Fruit fly (Drosophila melanogaster) whole organism, embryonic: ENCODE results near the gene CG10862.
A peak's percentile ranks its signal among the peaks of the same experiment; 100 is the strongest.

Experiments used
- Asciz ChIP-seq: fragments of 200-800 bp; sonication (Bioruptor generic); optimal IDR thresholded peaks from 2 replicates; lab custom pipeline; 2017; ENCODE audit warnings: missing biosample characterization, mild to moderate bottlenecking, missing genetic modification characterization, missing genetic modification reagents
- Atf6 ChIP-seq: fragments of 200-800 bp; sonication (Bioruptor generic); IDR thresholded peaks from 2 replicates; pipeline ENCODE4 v1.3.6; 2022; ENCODE audit warnings: missing biosample characterization, missing genetic modification characterization
- BEAF-32 ChIP-seq: fragments of 200-800 bp; sonication (Bioruptor generic); optimal IDR thresholded peaks from 3 replicates; lab custom pipeline; 2017; ENCODE audit warnings: missing biosample characterization, missing genetic modification characterization, mild to moderate bottlenecking, moderate library complexity, missing genetic modification reagents
- BtbVII ChIP-seq: fragments of 200-800 bp; sonication (Bioruptor generic); optimal IDR thresholded peaks from 3 replicates; lab custom pipeline; 2017; ENCODE audit warnings: missing biosample characterization, mild to moderate bottlenecking, missing genetic modification characterization
- CG10979 ChIP-seq: fragments of 200-800 bp; sonication (Bioruptor generic); optimal IDR thresholded peaks from 2 replicates; lab custom pipeline; 2018; ENCODE audit warnings: missing biosample characterization, mild to moderate bottlenecking, missing genetic modification characterization, moderate library complexity
- CG11085 ChIP-seq: fragments of 200-800 bp; sonication (Bioruptor generic); IDR thresholded peaks from 2 replicates; pipeline ENCODE4 v1.3.6; 2022; ENCODE audit warnings: missing biosample characterization, missing genetic modification characterization
- CG11398 ChIP-seq: fragments of 200-800 bp; sonication (Bioruptor generic); optimal IDR thresholded peaks from 2 replicates; lab custom pipeline; 2016; ENCODE audit warnings: missing biosample characterization, missing genetic modification characterization
- CG12659 ChIP-seq: fragments of 200-800 bp; sonication (Bioruptor generic); optimal IDR thresholded peaks from 3 replicates; lab custom pipeline; 2017; ENCODE audit warnings: mild to moderate bottlenecking, missing biosample characterization, missing genetic modification reagents, missing genetic modification characterization
- CG12744 ChIP-seq: fragments of 200-800 bp; sonication (Bioruptor generic); optimal IDR thresholded peaks from 2 replicates; lab custom pipeline; 2016; ENCODE audit warnings: missing biosample characterization, missing genetic modification characterization
- CG14050 ChIP-seq: fragments of 200-800 bp; sonication (Bioruptor generic); IDR thresholded peaks from 3 replicates; pipeline ENCODE4 v1.3.6; 2022; ENCODE audit warnings: missing biosample characterization, missing genetic modification characterization
- CG15514 ChIP-seq: fragments of 200-800 bp; sonication (Bioruptor generic); optimal IDR thresholded peaks from 3 replicates; lab custom pipeline; 2017; ENCODE audit warnings: missing biosample characterization, missing genetic modification characterization, mild to moderate bottlenecking, moderate library complexity, missing genetic modification reagents
- CG17802 ChIP-seq: fragments of 200-800 bp; sonication (Bioruptor generic); optimal IDR thresholded peaks from 2 replicates; lab custom pipeline; 2018; ENCODE audit warnings: missing biosample characterization, mild to moderate bottlenecking, missing genetic modification characterization, moderate library complexity
- CG18619 ChIP-seq: fragments of 200-800 bp; sonication (Bioruptor generic); optimal IDR thresholded peaks from 3 replicates; lab custom pipeline; 2017; ENCODE audit warnings: missing biosample characterization, mild to moderate bottlenecking, missing genetic modification characterization
- CG2120 ChIP-seq: fragments of 200-800 bp; sonication (Bioruptor generic); optimal IDR thresholded peaks from 3 replicates; lab custom pipeline; 2016; ENCODE audit warnings: missing biosample characterization, missing genetic modification characterization
- CG30431 ChIP-seq: fragments of 200-800 bp; sonication (Bioruptor generic); optimal IDR thresholded peaks from 2 replicates; lab custom pipeline; 2017; ENCODE audit warnings: missing biosample characterization, missing genetic modification characterization
- CG4328 ChIP-seq: fragments of 200-800 bp; sonication (Bioruptor generic); optimal IDR thresholded peaks from 3 replicates; lab custom pipeline; 2017; ENCODE audit warnings: missing biosample characterization, missing genetic modification reagents, missing genetic modification characterization
- CG6272 ChIP-seq: fragments of 200-800 bp; sonication (Bioruptor generic); IDR thresholded peaks from 2 replicates; pipeline ENCODE4 v1.3.6; 2022; ENCODE audit warnings: missing biosample characterization, missing genetic modification characterization
- CG7786 ChIP-seq: fragments of 200-800 bp; sonication (Bioruptor generic); optimal IDR thresholded peaks from 2 replicates; lab custom pipeline; 2016; ENCODE audit warnings: missing biosample characterization, missing genetic modification characterization
- CG8944 ChIP-seq: fragments of 200-800 bp; sonication (Bioruptor generic); optimal IDR thresholded peaks from 3 replicates; lab custom pipeline; 2016; ENCODE audit warnings: missing biosample characterization, missing genetic modification characterization
- CG9437 ChIP-seq: fragments of 200-800 bp; sonication (Bioruptor generic); optimal IDR thresholded peaks from 2 replicates; lab custom pipeline; 2018; ENCODE audit warnings: missing biosample characterization, mild to moderate bottlenecking, missing genetic modification characterization
- CrebB ChIP-seq: fragments of 200-800 bp; sonication (Bioruptor generic); optimal IDR thresholded peaks from 3 replicates; lab custom pipeline; 2018; ENCODE audit warnings: missing biosample characterization, mild to moderate bottlenecking, missing genetic modification characterization
- D19B ChIP-seq: fragments of 200-800 bp; sonication (Bioruptor generic); optimal IDR thresholded peaks from 2 replicates; lab custom pipeline; 2017; ENCODE audit warnings: missing biosample characterization, mild to moderate bottlenecking, missing genetic modification characterization
- Dad ChIP-seq: fragments of 200-800 bp; sonication (Bioruptor generic); optimal IDR thresholded peaks from 3 replicates; lab custom pipeline; 2016; ENCODE audit warnings: missing biosample characterization, missing genetic modification characterization
- E2f1 ChIP-seq: fragments of 200-800 bp; sonication (Bioruptor generic); IDR thresholded peaks from 2 replicates; pipeline ENCODE4 v1.3.6; 2022; ENCODE audit warnings: missing biosample characterization, missing genetic modification characterization
- Eip74EF ChIP-seq, 2 experiments: fragments of 200-800 bp in 1 of 2; fragments of >200 bp in 1 of 2; sonication (Bioruptor generic) in 1 of 2; optimal IDR thresholded peaks; 2 replicates each; lab custom pipeline; 2017 to 2019; ENCODE audit warnings: missing biosample characterization in 2 of 2, missing genetic modification characterization in 2 of 2, mild to moderate bottlenecking in 1 of 2, moderate library complexity in 1 of 2
- Lim3 ChIP-seq: fragments of 200-800 bp; sonication (Bioruptor generic); IDR thresholded peaks from 2 replicates; pipeline ENCODE4 v1.3.6; 2022; ENCODE audit warnings: missing biosample characterization, missing genetic modification characterization
- Meics ChIP-seq: fragments of 200-800 bp; sonication (Bioruptor generic); optimal IDR thresholded peaks from 2 replicates; lab custom pipeline; 2017; ENCODE audit warnings: missing biosample characterization, mild to moderate bottlenecking, missing genetic modification characterization
- Optix ChIP-seq: fragments of 200-800 bp; sonication (Bioruptor generic); IDR thresholded peaks from 3 replicates; pipeline ENCODE4 v1.3.6; 2022; ENCODE audit warnings: missing biosample characterization, missing genetic modification characterization
- Ravus ChIP-seq: fragments of 200-800 bp; sonication (Bioruptor generic); IDR thresholded peaks from 2 replicates; pipeline ENCODE4 v1.3.6; 2022; ENCODE audit warnings: missing biosample characterization, missing genetic modification characterization
- Sox102F ChIP-seq: fragments of 200-800 bp; sonication (Bioruptor generic); optimal IDR thresholded peaks from 2 replicates; lab custom pipeline; 2018; ENCODE audit warnings: missing biosample characterization, mild to moderate bottlenecking, missing genetic modification characterization, moderate library complexity
- Taf1 ChIP-seq: fragments of 200-800 bp; sonication (Bioruptor generic); IDR thresholded peaks from 2 replicates; pipeline ENCODE4 v1.3.6; 2022; ENCODE audit warnings: missing biosample characterization, missing genetic modification characterization
- chm ChIP-seq: fragments of 200-800 bp; sonication (Bioruptor generic); IDR thresholded peaks from 2 replicates; pipeline ENCODE4 v1.3.6; 2022; ENCODE audit warnings: missing biosample characterization, missing genetic modification characterization
- danr ChIP-seq: fragments of 200-800 bp; sonication (Bioruptor generic); IDR thresholded peaks from 2 replicates; pipeline ENCODE4 v1.3.6; 2022; ENCODE audit warnings: missing biosample characterization, missing genetic modification characterization
- fu2 ChIP-seq: fragments of 200-800 bp; sonication (Bioruptor generic); optimal IDR thresholded peaks from 2 replicates; lab custom pipeline; 2016; ENCODE audit warnings: missing biosample characterization, missing genetic modification characterization
- gro ChIP-seq: fragments of 200-800 bp; sonication (Bioruptor generic); optimal IDR thresholded peaks from 2 replicates; lab custom pipeline; 2016; ENCODE audit warnings: missing biosample characterization, missing genetic modification characterization
- kni ChIP-seq: fragments of 200-800 bp; sonication (Bioruptor generic); optimal IDR thresholded peaks from 3 replicates; lab custom pipeline; 2017; ENCODE audit warnings: mild to moderate bottlenecking, missing biosample characterization, missing genetic modification reagents, missing genetic modification characterization
- lilli ChIP-seq: fragments of 200-800 bp; sonication (Bioruptor generic); optimal IDR thresholded peaks from 3 replicates; lab custom pipeline; 2016; ENCODE audit warnings: missing biosample characterization, missing genetic modification characterization
- oc ChIP-seq: fragments of 200-800 bp; sonication (Bioruptor generic); optimal IDR thresholded peaks from 2 replicates; lab custom pipeline; 2018; ENCODE audit warnings: missing biosample characterization, mild to moderate bottlenecking, missing genetic modification characterization, moderate library complexity
- pnt ChIP-seq: fragments of 200-800 bp; sonication (Bioruptor generic); optimal IDR thresholded peaks from 3 replicates; lab custom pipeline; 2016; ENCODE audit warnings: missing biosample characterization, missing genetic modification characterization
- prd ChIP-seq, 3 experiments: fragments of >200 bp in 2 of 3; fragments of 200-800 bp in 1 of 3; sonication (Bioruptor generic) in 1 of 3; optimal IDR thresholded peaks in 2 of 3; IDR thresholded peaks in 1 of 3; 2 replicates in 2 of 3; 3 replicates in 1 of 3; pipeline versions ENCODE4 v1.3.6 to Lab custom; 2017 to 2022; ENCODE audit warnings: missing biosample characterization in 1 of 3, missing genetic modification characterization in 1 of 3
- sc ChIP-seq, 3 experiments: fragments of >200 bp in 2 of 3; fragments of 200-800 bp in 1 of 3; sonication (Bioruptor generic) in 1 of 3; optimal IDR thresholded peaks; 2 replicates in 2 of 3; 3 replicates in 1 of 3; lab custom pipeline; 2017; ENCODE audit warnings: mild to moderate bottlenecking in 1 of 3, missing biosample characterization in 1 of 3, missing genetic modification characterization in 1 of 3, missing genetic modification reagents in 1 of 3
- sens ChIP-seq: fragments of 200-800 bp; sonication (Bioruptor generic); peaks from one replicate; lab custom pipeline; 2016; ENCODE audit warnings: missing biosample characterization, missing genetic modification characterization
- sens-2 ChIP-seq: fragments of 200-800 bp; sonication (Bioruptor generic); IDR thresholded peaks from 2 replicates; pipeline ENCODE4 v1.3.6; 2022; ENCODE audit warnings: missing biosample characterization, missing genetic modification characterization
- so ChIP-seq: fragments of 200-800 bp; sonication (Bioruptor generic); IDR thresholded peaks from 3 replicates; pipeline ENCODE4 v1.3.6; 2022; ENCODE audit warnings: missing biosample characterization, missing genetic modification characterization
- ssp ChIP-seq: fragments of 200-800 bp; sonication (Bioruptor generic); IDR thresholded peaks from 2 replicates; pipeline ENCODE4 v1.3.6; 2022; ENCODE audit warnings: missing biosample characterization, missing genetic modification characterization
- stc ChIP-seq: fragments of 200-800 bp; sonication (Bioruptor generic); IDR thresholded peaks from 2 replicates; pipeline ENCODE4 v1.3.6; 2022; ENCODE audit warnings: missing biosample characterization, missing genetic modification characterization
- tx ChIP-seq: fragments of 200-800 bp; sonication (Bioruptor generic); optimal IDR thresholded peaks from 2 replicates; lab custom pipeline; 2016; ENCODE audit warnings: missing biosample characterization, missing genetic modification characterization

The CG10862 gene

DNA sequence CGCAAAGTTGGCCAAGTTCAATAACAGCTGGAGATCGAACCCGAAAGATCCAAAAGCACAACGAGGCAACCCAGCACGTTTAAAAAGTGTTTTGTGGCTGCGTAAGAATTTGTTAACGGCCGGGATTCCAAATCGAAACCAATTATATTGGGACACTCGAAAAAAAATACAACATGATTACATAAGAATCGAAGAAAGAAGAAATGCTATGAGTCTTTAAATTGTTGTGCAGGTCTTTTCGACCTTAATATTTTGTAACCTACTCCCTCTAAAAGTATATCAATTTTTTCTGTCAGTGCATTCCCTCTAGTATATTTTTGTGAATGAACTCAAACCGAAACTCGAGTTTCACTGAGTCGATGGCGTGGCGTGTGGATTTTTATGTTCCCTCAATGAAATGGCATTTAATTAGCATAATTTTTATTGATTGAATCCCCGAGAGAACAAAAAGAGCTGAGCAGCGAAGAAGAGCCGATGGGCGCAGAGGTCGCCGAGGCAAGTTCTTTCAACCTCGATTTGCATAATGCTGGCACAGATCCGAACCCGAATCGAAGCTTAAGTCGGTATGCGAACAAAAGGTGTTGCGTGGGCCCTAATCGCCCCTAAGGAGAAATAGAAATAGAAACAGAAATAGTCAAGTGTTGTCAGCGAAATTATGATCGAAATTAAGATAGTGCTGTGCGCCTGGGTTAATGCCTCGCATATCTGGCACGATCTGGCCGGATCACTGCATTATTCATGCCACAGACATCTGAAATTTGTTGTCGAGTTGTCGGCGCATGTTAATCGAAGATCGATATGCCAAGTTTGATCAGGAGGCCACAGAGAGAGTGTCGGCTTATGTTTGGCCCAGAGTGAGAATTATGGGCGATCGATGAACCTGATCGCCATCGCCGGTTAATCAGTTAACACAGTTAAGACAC is 11.0 kb upstream of the CG10862 start (continued):
- peak; percentile 6 for TF ChIP-seq CG30431
- TF ChIP-seq tx (GFP tag; lab: Kevin White, UChicago): peak; percentile 34
- TF ChIP-seq Atf6: peak; percentile 58; the same call in 1 of the 2 replicates
- TF ChIP-seq sens (GFP tag; lab: Kevin White, UChicago): peak; percentile 76
- TF ChIP-seq stc (GFP tag; lab: Robert Waterston, UW): no peak
- TF ChIP-seq Ravus (GFP tag; lab: Robert Waterston, UW): no peak
- TF ChIP-seq BEAF-32 (GFP tag; lab: Kevin White, UChicago): no peak
- peak; percentile 56 for TF ChIP-seq Sox102F (GFP tag; lab: Kevin White, UChicago)
- peak; percentile 7 for TF ChIP-seq CG12744 (GFP tag; lab: Kevin White, UChicago)
- peak in 1 of 2 experiments; percentile 40 for TF ChIP-seq Eip74EF (GFP tag; optimal IDR thresholded peaks at IDR 0.05; lab: Kevin White, UChicago)
- TF ChIP-seq CrebB (tag; lab: Kevin White, UChicago): no peak
- TF ChIP-seq Lim3 (GFP tag; lab: Robert Waterston, UW): no peak
- TF ChIP-seq CG14050: peak; percentile 36; the same call in 1 of the 3 replicates
- peak; percentile 37; the same call in 1 of the 2 replicates for TF ChIP-seq Taf1 (GFP tag; lab: Robert Waterston, UW)
- peak; percentile 70 for TF ChIP-seq lilli (GFP tag; lab: Kevin White, UChicago)
- 0 out of 3 replicates have a peak, but pooled peaks have one; percentile 58 for TF ChIP-seq so (GFP tag; lab: Robert Waterston, UW)
- peak; percentile 24 for TF ChIP-seq CG9437
- peak; percentile 47 for TF ChIP-seq CG12659
- TF ChIP-seq fu2 (GFP tag; lab: Kevin White, UChicago): peak; percentile 2
- 0 out of 3 replicates have a peak, but pooled peaks have one; percentile 43 for TF ChIP-seq Optix (GFP tag; lab: Robert Waterston, UW)
- TF ChIP-seq CG15514: no peak
- peak; percentile 56 for TF ChIP-seq CG7786 (GFP tag; lab: Kevin White, UChicago)
- no peak for TF ChIP-seq BtbVII (GFP tag; lab: Kevin White, UChicago)
- TF ChIP-seq CG4328: no peak
- TF ChIP-seq pnt (GFP tag; lab: Kevin White, UChicago): no peak
- TF ChIP-seq E2f1 (GFP tag; lab: Robert Waterston, UW): peak; percentile 30; the same call in 1 of the 2 replicates
- peak; percentile 81 for TF ChIP-seq chm (GFP tag; lab: Robert Waterston, UW)
- TF ChIP-seq CG8944: peak; percentile 51
- peak; percentile 60 for TF ChIP-seq oc (tag; lab: Kevin White, UChicago)
- no peak for TF ChIP-seq Asciz
- TF ChIP-seq ssp (GFP tag; lab: Robert Waterston, UW): peak; percentile 12; the same call in 1 of the 2 replicates
- TF ChIP-seq CG2120: peak; percentile 63
- TF ChIP-seq sc (optimal IDR thresholded peaks at IDR 0.05; lab: Kevin White, UChicago): no peak
- peak; percentile 47 for TF ChIP-seq sc (GFP tag; optimal IDR thresholded peaks at IDR 0.05; lab: Kevin White, UChicago)
- 0 out of 2 replicates have a peak, but pooled peaks have one; percentile 41 for TF ChIP-seq sens-2 (GFP tag; lab: Robert Waterston, UW)
- peak; percentile 32 for TF ChIP-seq CG10979 (tag; lab: Kevin White, UChicago)
- no peak for TF ChIP-seq kni
- no peak for TF ChIP-seq D19B (GFP tag; lab: Kevin White, UChicago)
- peak; percentile 38 for TF ChIP-seq CG18619 (GFP tag; lab: Kevin White, UChicago)
- TF ChIP-seq prd (optimal IDR thresholded peaks at IDR 0.05; lab: Kevin White, UChicago): no peak
- TF ChIP-seq prd (GFP tag; IDR thresholded peaks at IDR 0.05; lab: Robert Waterston, UW): peak; percentile 32; the same call in 1 of the 3 replicates
- no peak for TF ChIP-seq Meics (GFP tag; lab: Kevin White, UChicago)
- TF ChIP-seq gro (GFP tag; lab: Kevin White, UChicago): no peak
- TF ChIP-seq Dad: no peak
- no peak for TF ChIP-seq CG11085 (GFP tag; lab: Robert Waterston, UW)
- TF ChIP-seq CG17802 (tag; lab: Kevin White, UChicago): no peak
- peak; percentile 16 for TF ChIP-seq CG11398 (GFP tag; lab: Kevin White, UChicago)
- no peak for TF ChIP-seq danr (GFP tag; lab: Robert Waterston, UW)
- 0 out of 2 replicates have a peak, but pooled peaks have one; percentile 5 for TF ChIP-seq CG6272 (GFP tag; lab: Robert Waterston, UW)
